Worm (Caenorhabditis elegans): Measurements from ENCODE around the gene sri-61.

DNA sequence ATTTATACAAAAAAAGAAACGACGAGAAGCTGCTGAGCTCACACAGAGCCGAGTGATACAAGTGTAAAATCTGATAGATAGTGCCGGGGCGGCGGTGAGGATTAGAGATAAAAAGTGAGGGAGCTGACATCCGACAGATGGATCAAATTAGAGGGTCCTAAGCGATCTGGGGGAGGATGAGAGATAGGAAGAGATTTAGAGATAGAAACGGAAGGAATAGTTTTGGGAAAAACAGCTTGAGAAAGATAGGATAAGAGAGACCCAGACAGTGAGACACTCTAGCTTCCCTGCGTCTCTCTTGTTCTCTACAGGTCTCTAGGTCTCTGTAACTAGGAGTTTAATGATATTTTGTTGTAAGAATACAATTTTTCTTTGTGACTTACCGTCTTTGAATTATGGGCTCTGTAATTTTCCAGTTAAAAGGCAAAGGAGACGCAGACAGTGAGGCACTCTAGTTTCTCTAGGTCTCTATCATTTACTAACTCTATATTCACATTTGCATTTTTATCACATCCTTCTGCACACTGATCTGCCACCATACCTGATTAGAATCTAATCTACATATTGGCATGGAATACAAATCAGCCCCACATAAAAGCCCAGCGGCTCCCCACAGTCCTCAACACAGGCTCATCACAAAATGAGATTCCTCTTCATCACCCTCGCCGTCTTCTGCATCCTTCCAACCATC is 13.0 kb downstream of the sri-61 start, which contains the start of the genes sup-9 and nspf-1:
- TF ChIP-seq ama-1 (optimal IDR thresholded peaks at IDR 0.05) (no peak), tbx-11 (GFP tag; IDR thresholded peaks at IDR 0.05) (no peak), B0310.2 (tag; optimal IDR thresholded peaks at IDR 0.05) (no peak)
